Worm (Caenorhabditis elegans) whole organism, L3 larva: ENCODE measurements around the gene phf-34.

Experiments used
- ama-1 ChIP-seq: fragments of 150-350 bp; optimal IDR thresholded peaks from 2 replicates; lab custom pipeline; 2018
- ceh-16 ChIP-seq: sonication (generic microtip); optimal IDR thresholded peaks from 2 replicates; lab custom pipeline; 2017; ENCODE audit warnings: missing biosample characterization, missing genetic modification characterization
- ceh-82 ChIP-seq: fragments of 150-350 bp; optimal IDR thresholded peaks from 2 replicates; lab custom pipeline; 2014; ENCODE audit warnings: missing biosample characterization, missing genetic modification characterization
- fos-1 ChIP-seq: fragments of 150-350 bp; optimal IDR thresholded peaks from 2 replicates; lab custom pipeline; 2014; ENCODE audit warnings: missing biosample characterization, missing genetic modification characterization
- jun-1 ChIP-seq: fragments of 150-350 bp; optimal IDR thresholded peaks from 2 replicates; lab custom pipeline; 2014; ENCODE audit warnings: missing biosample characterization, missing genetic modification reagents, missing genetic modification characterization
- lin-15B ChIP-seq: fragments of 150-350 bp; optimal IDR thresholded peaks from 2 replicates; lab custom pipeline; 2014; ENCODE audit warnings: missing biosample characterization, missing genetic modification characterization
- nhr-12 ChIP-seq: fragments of 150-350 bp; optimal IDR thresholded peaks from 2 replicates; lab custom pipeline; 2014; ENCODE audit warnings: missing biosample characterization, missing genetic modification characterization
- pha-4 ChIP-seq: fragments of 150-350 bp; optimal IDR thresholded peaks from 2 replicates; lab custom pipeline; 2014; ENCODE audit warnings: missing biosample characterization, missing genetic modification reagents, missing genetic modification characterization
- sea-2 ChIP-seq: fragments of 150-350 bp; sonication (generic microtip); optimal IDR thresholded peaks from 4 replicates; lab custom pipeline; 2014; ENCODE audit warnings: missing biosample characterization, missing genetic modification reagents, missing genetic modification characterization
- ztf-11 ChIP-seq: fragments of 150-350 bp; optimal IDR thresholded peaks from 2 replicates; lab custom pipeline; 2014; ENCODE audit warnings: missing biosample characterization, missing genetic modification characterization
- ztf-4 ChIP-seq: fragments of 150-350 bp; optimal IDR thresholded peaks from 2 replicates; lab custom pipeline; 2014; ENCODE audit warnings: missing biosample characterization, missing genetic modification characterization

DNA sequence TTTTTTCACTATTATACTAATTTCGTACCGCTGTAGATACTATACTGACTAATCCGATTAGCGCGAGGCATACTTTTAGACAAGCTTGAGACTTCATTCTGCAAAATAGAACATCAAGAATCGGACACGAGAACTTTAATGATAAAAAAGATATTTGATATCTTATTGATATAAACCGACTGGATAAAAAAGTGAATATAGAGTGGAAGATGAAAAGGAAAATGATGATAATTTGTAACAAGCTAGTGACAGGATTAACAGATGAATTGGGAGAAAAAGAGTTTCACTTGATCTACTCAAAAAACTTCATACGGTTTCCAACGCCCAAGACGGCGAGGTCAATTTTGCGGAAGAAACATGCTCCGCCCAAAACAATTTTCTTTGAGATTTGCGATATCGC is 49.7 kb upstream of the phf-34 start, which contains the start of gene nas-37:
- TF ChIP-seq lin-15B (tag; lab: Kevin White, UChicago) (no peak), nhr-12 (tag; lab: Kevin White, UChicago) (no peak), fos-1 (tag; lab: Kevin White, UChicago) (no peak), sea-2 (no peak), pha-4 (tag; lab: Kevin White, UChicago) (no peak), jun-1 (no peak), ceh-82 (tag; lab: Kevin White, UChicago) (no peak), ztf-11 (tag; lab: Kevin White, UChicago) (no peak), ztf-4 (no peak), ceh-16 (tag; lab: Kevin White, UChicago) (no peak), ama-1 (lab: Kevin White, UChicago) (no peak)
